Fruit fly (Drosophila melanogaster) whole organism, embryonic: Measurements from ENCODE around the gene dob.

Experiments used
- CG4404 ChIP-seq: fragments of 200-800 bp; sonication (Bioruptor generic); IDR thresholded peaks from 2 replicates; pipeline ENCODE4 v1.3.6; 2022; ENCODE audit warnings: missing biosample characterization, missing genetic modification characterization
- CG6854 ChIP-seq: fragments of 200-800 bp; sonication (Bioruptor generic); optimal IDR thresholded peaks from 3 replicates; lab custom pipeline; 2017; ENCODE audit warnings: missing biosample characterization, mild to moderate bottlenecking, missing genetic modification characterization
- Hr78 ChIP-seq, 2 experiments: fragments of 200-800 bp in 1 of 2; fragments of >200 bp in 1 of 2; sonication (Bioruptor generic) in 1 of 2; optimal IDR thresholded peaks; 2 replicates each; lab custom pipeline; 2017 to 2019; ENCODE audit warnings: missing biosample characterization in 2 of 2, missing genetic modification characterization in 2 of 2, mild to moderate bottlenecking in 1 of 2, moderate library complexity in 1 of 2
- Med ChIP-seq: fragments of 200-800 bp; sonication (Bioruptor generic); peaks from one replicate; lab custom pipeline; 2016; ENCODE audit warnings: missing biosample characterization, missing genetic modification characterization, mild to moderate bottlenecking, inconsistent platforms, moderate library complexity
- Neu2 ChIP-seq: fragments of 200-800 bp; sonication (Bioruptor generic); optimal IDR thresholded peaks from 3 replicates; lab custom pipeline; 2016; ENCODE audit warnings: missing biosample characterization, missing genetic modification characterization, borderline replicate concordance
- Nf-YC ChIP-seq: fragments of 200-800 bp; optimal IDR thresholded peaks from 3 replicates; lab custom pipeline; 2019; ENCODE audit warnings: missing biosample characterization, mild to moderate bottlenecking, missing genetic modification characterization, moderate library complexity
- cato ChIP-seq: fragments of 200-800 bp; sonication (Bioruptor generic); optimal IDR thresholded peaks from 2 replicates; lab custom pipeline; 2016; ENCODE audit warnings: missing biosample characterization, missing genetic modification characterization, borderline replicate concordance
- gfzf ChIP-seq: fragments of 200-800 bp; sonication (Bioruptor generic); optimal IDR thresholded peaks from 2 replicates; lab custom pipeline; 2016; ENCODE audit warnings: missing biosample characterization, mild to moderate bottlenecking, missing genetic modification characterization, moderate library complexity
- pan ChIP-seq, 4 experiments: fragments of >200 bp in 3 of 4; fragments of 200-800 bp in 1 of 4; sonication (Bioruptor generic) in 1 of 4; optimal IDR thresholded peaks in 3 of 4; IDR thresholded peaks in 1 of 4; 2 replicates each; pipeline versions ENCODE4 v1.3.6 to Lab custom; 2017 to 2022; ENCODE audit warnings: missing biosample characterization in 2 of 4, missing genetic modification characterization in 2 of 4, mixed read lengths in 1 of 4
- prd ChIP-seq, 3 experiments: fragments of >200 bp in 2 of 3; fragments of 200-800 bp in 1 of 3; sonication (Bioruptor generic) in 1 of 3; optimal IDR thresholded peaks in 2 of 3; IDR thresholded peaks in 1 of 3; 2 replicates in 2 of 3; 3 replicates in 1 of 3; pipeline versions ENCODE4 v1.3.6 to Lab custom; 2017 to 2022; ENCODE audit warnings: missing biosample characterization in 1 of 3, missing genetic modification characterization in 1 of 3
- pros ChIP-seq: fragments of 200-800 bp; sonication (Bioruptor generic); optimal IDR thresholded peaks from 3 replicates; lab custom pipeline; 2019; ENCODE audit warnings: missing biosample characterization, mild to moderate bottlenecking, missing genetic modification characterization, moderate library complexity

- TF ChIP-seq gfzf, result peak; percentile 14
- peak; percentile 98 for TF ChIP-seq Med (GFP tag; lab: Kevin White, UChicago)
- no peak for TF ChIP-seq pan (optimal IDR thresholded peaks at IDR 0.05; lab: Kevin White, UChicago)
- peak in 1 of 2 experiments; percentile 89 for TF ChIP-seq pan (GFP tag; optimal IDR thresholded peaks at IDR 0.05 in 1 of 2, IDR thresholded peaks at IDR 0.05 in 1 of 2)
- TF ChIP-seq CG6854 (GFP tag; lab: Kevin White, UChicago), result peak; percentile 83
- TF ChIP-seq Nf-YC (tag; lab: Kevin White, UChicago), result peak; percentile 82
- TF ChIP-seq pros (GFP tag; lab: Kevin White, UChicago), result peak; percentile 23
- peak; percentile 47 for TF ChIP-seq Neu2 (GFP tag; lab: Kevin White, UChicago)
- no peak for TF ChIP-seq prd (optimal IDR thresholded peaks at IDR 0.05; lab: Kevin White, UChicago)
- TF ChIP-seq prd (GFP tag; IDR thresholded peaks at IDR 0.05; lab: Robert Waterston, UW), result peak; percentile 89
- peak; percentile 69 for TF ChIP-seq CG4404 (GFP tag; lab: Robert Waterston, UW)
- TF ChIP-seq cato (GFP tag; lab: Kevin White, UChicago), result peak; percentile 76
- TF ChIP-seq Hr78 (GFP tag; optimal IDR thresholded peaks at IDR 0.05; lab: Kevin White, UChicago), result peak in 1 of 2 experiments; percentile 95
Observed at dm6 chrX:15074646-15075351, 8.0 kb downstream of the dob start.
